Worm (Caenorhabditis elegans) whole organism, mixed stage, embryonic: ENCODE results near the gene str-155.

ENCODE experiments used
- mab-5 ChIP-seq: fragments of 150-350 bp; optimal IDR thresholded peaks from 2 replicates; lab custom pipeline; 2014; ENCODE audit warnings: missing biosample characterization, missing genetic modification characterization
- nhr-12 ChIP-seq: fragments of 150-350 bp; optimal IDR thresholded peaks from 2 replicates; lab custom pipeline; 2014; ENCODE audit warnings: missing biosample characterization, missing genetic modification characterization
- nhr-76 ChIP-seq: sonication (generic microtip); optimal IDR thresholded peaks from 2 replicates; lab custom pipeline; 2017; ENCODE audit warnings: missing biosample characterization, missing genetic modification characterization
- pha-4 ChIP-seq: fragments of 150-350 bp; optimal IDR thresholded peaks from 2 replicates; lab custom pipeline; 2018; ENCODE audit warnings: missing biosample characterization, missing genetic modification reagents, missing genetic modification characterization
- snpc-4 ChIP-seq: fragments of 150-350 bp; optimal IDR thresholded peaks from 2 replicates; lab custom pipeline; 2014; ENCODE audit warnings: missing biosample characterization, missing genetic modification characterization
- unc-62 ChIP-seq: fragments of 150-350 bp; optimal IDR thresholded peaks from 2 replicates; lab custom pipeline; 2014; ENCODE audit warnings: missing biosample characterization, missing genetic modification reagents, missing genetic modification characterization
- ztf-11 ChIP-seq: fragments of 150-350 bp; optimal IDR thresholded peaks from 2 replicates; lab custom pipeline; 2014; ENCODE audit warnings: missing biosample characterization, missing genetic modification characterization

DNA sequence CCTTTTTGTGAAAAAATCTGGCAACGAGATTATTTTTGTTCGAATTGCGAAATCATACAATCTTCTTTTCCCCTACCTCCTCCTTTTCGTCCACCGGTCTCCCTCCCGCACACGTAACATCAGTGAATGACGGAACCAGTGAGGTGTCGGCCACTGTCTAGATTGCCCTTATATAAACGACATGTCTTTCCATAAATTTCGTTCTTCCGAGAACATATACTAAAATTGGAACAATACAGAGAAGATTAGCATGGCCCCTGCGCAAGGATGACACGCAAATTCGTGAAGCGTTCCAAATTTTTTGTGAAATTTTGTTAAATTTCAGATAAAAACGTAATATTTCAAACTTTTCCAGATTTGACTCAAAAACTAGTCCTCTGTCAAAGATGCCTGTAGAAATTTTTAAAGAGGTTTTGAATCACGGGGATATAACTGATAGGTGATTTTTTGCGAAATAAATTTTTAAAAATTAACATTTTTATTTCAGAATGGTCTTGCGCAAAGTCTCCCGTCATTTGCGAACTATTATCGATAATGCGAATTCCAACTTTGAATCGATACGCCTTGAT lies 15.0 kb downstream of the str-155 start:
- no peak for TF ChIP-seq snpc-4
- no peak for TF ChIP-seq nhr-12 (tag; lab: Kevin White, UChicago)
- TF ChIP-seq pha-4 (tag; lab: Kevin White, UChicago): no peak
- TF ChIP-seq ztf-11 (tag; lab: Kevin White, UChicago): no peak
- no peak for TF ChIP-seq mab-5 (tag; lab: Kevin White, UChicago)
- TF ChIP-seq nhr-76 (tag; lab: Kevin White, UChicago): no peak
- TF ChIP-seq unc-62 (GFP tag; lab: Kevin White, UChicago): no peak
